Worm (Caenorhabditis elegans) whole organism, L2 larva: ENCODE data around the gene F07F6.8.
A peak's percentile ranks its signal among the peaks of the same experiment; 100 is the strongest.

Source experiments
- C34F6.9 ChIP-seq: fragments of 150-350 bp; optimal IDR thresholded peaks from 2 replicates; lab custom pipeline; 2014; ENCODE audit warnings: missing biosample characterization, missing genetic modification characterization
- F13H6.1 ChIP-seq: sonication (generic microtip); optimal IDR thresholded peaks from 2 replicates; lab custom pipeline; 2016; ENCODE audit warnings: missing genetic modification characterization, missing compliant biosample characterization
- R02D3.7 ChIP-seq: fragments of 150-350 bp; optimal IDR thresholded peaks from 2 replicates; lab custom pipeline; 2014; ENCODE audit warnings: missing biosample characterization, missing genetic modification characterization
- aly-2 ChIP-seq: fragments of 150-350 bp; optimal IDR thresholded peaks from 2 replicates; lab custom pipeline; 2014; ENCODE audit warnings: missing biosample characterization, missing genetic modification characterization
- ama-1 ChIP-seq: fragments of 150-350 bp; optimal IDR thresholded peaks from 2 replicates; lab custom pipeline; 2018; ENCODE audit warnings: inconsistent platforms
- blmp-1 ChIP-seq: sonication (generic microtip); optimal IDR thresholded peaks from 2 replicates; lab custom pipeline; 2017; ENCODE audit warnings: missing genetic modification characterization, mild to moderate bottlenecking, missing compliant biosample characterization, antibody characterized with exemption, moderate library complexity; ENCODE audit not compliant: insufficient read depth
- crh-2 ChIP-seq: sonication (generic microtip); optimal IDR thresholded peaks from 2 replicates; lab custom pipeline; 2017; ENCODE audit warnings: missing biosample characterization, missing genetic modification characterization
- dmd-4 ChIP-seq: sonication (generic microtip); optimal IDR thresholded peaks from 2 replicates; lab custom pipeline; 2017; ENCODE audit warnings: missing biosample characterization, missing genetic modification characterization
- elt-1 ChIP-seq: fragments of 150-350 bp; optimal IDR thresholded peaks from 2 replicates; lab custom pipeline; 2014; ENCODE audit warnings: missing biosample characterization, missing genetic modification characterization
- fos-1 ChIP-seq: fragments of 150-350 bp; optimal IDR thresholded peaks from 2 replicates; lab custom pipeline; 2014; ENCODE audit warnings: missing biosample characterization, missing genetic modification characterization
- lin-11 ChIP-seq: fragments of 150-350 bp; sonication (generic microtip); optimal IDR thresholded peaks from 2 replicates; lab custom pipeline; 2014; ENCODE audit warnings: missing biosample characterization, missing genetic modification characterization, inconsistent platforms, mixed read lengths
- lin-13 ChIP-seq: fragments of 150-350 bp; optimal IDR thresholded peaks from 2 replicates; lab custom pipeline; 2014; ENCODE audit warnings: missing biosample characterization, missing genetic modification reagents, missing genetic modification characterization
- lsy-2 ChIP-seq, 2 experiments: fragments of 150-350 bp in 1 of 2; sonication (generic microtip) in 1 of 2; optimal IDR thresholded peaks; 2 replicates each; lab custom pipeline; 2014 to 2017; ENCODE audit warnings: missing biosample characterization in 2 of 2, missing genetic modification characterization in 2 of 2
- mbf-1 ChIP-seq: sonication (generic microtip); optimal IDR thresholded peaks from 2 replicates; lab custom pipeline; 2017; ENCODE audit warnings: missing biosample characterization, missing genetic modification characterization
- mdl-1 ChIP-seq, 2 experiments: fragments of 150-350 bp in 1 of 2; sonication (generic microtip) in 1 of 2; optimal IDR thresholded peaks; 2 replicates each; lab custom pipeline; 2017; ENCODE audit warnings: missing biosample characterization in 2 of 2, missing genetic modification characterization in 2 of 2
- nhr-10 ChIP-seq: sonication (generic microtip); optimal IDR thresholded peaks from 2 replicates; lab custom pipeline; 2017; ENCODE audit warnings: missing biosample characterization, missing genetic modification characterization
- nhr-12 ChIP-seq: fragments of 150-350 bp; optimal IDR thresholded peaks from 2 replicates; lab custom pipeline; 2014; ENCODE audit warnings: missing biosample characterization, missing genetic modification characterization
- nhr-129 ChIP-seq: fragments of 150-350 bp; optimal IDR thresholded peaks from 2 replicates; lab custom pipeline; 2014; ENCODE audit warnings: missing biosample characterization, missing genetic modification characterization
- nhr-21 ChIP-seq: fragments of 150-350 bp; optimal IDR thresholded peaks from 2 replicates; lab custom pipeline; 2014; ENCODE audit warnings: missing biosample characterization, missing genetic modification characterization
- nhr-23 ChIP-seq: fragments of 150-350 bp; optimal IDR thresholded peaks from 2 replicates; lab custom pipeline; 2014; ENCODE audit warnings: missing biosample characterization, missing genetic modification reagents, missing genetic modification characterization
- nhr-237 ChIP-seq: fragments of 150-350 bp; optimal IDR thresholded peaks from 2 replicates; lab custom pipeline; 2014; ENCODE audit warnings: missing biosample characterization, missing genetic modification characterization
- nhr-6 ChIP-seq: fragments of 150-350 bp; optimal IDR thresholded peaks from 2 replicates; lab custom pipeline; 2014; ENCODE audit warnings: missing biosample characterization, missing genetic modification characterization
- peb-1 ChIP-seq: fragments of 150-350 bp; optimal IDR thresholded peaks from 2 replicates; lab custom pipeline; 2014; ENCODE audit warnings: missing biosample characterization, missing genetic modification characterization
- sem-4 ChIP-seq: fragments of 150-350 bp; optimal IDR thresholded peaks from 2 replicates; lab custom pipeline; 2014; ENCODE audit warnings: missing biosample characterization, missing genetic modification reagents, missing genetic modification characterization
- skn-1 ChIP-seq: sonication (generic microtip); optimal IDR thresholded peaks from 2 replicates; lab custom pipeline; 2017; ENCODE audit warnings: missing biosample characterization, missing genetic modification characterization
- sma-3 ChIP-seq: sonication (generic microtip); optimal IDR thresholded peaks from 2 replicates; lab custom pipeline; 2016; ENCODE audit warnings: missing genetic modification reagents, missing genetic modification characterization, missing compliant biosample characterization
- sma-9 ChIP-seq, 2 experiments: fragments of 150-350 bp in 1 of 2; sonication (generic microtip) in 1 of 2; optimal IDR thresholded peaks; 2 replicates each; lab custom pipeline; 2014 to 2016; ENCODE audit warnings: missing genetic modification characterization in 2 of 2, mild to moderate bottlenecking in 1 of 2, missing biosample characterization in 1 of 2, missing compliant biosample characterization in 1 of 2, missing genetic modification reagents in 1 of 2, moderate library complexity in 1 of 2
- snpc-4 ChIP-seq: fragments of 150-350 bp; optimal IDR thresholded peaks from 2 replicates; lab custom pipeline; 2014; ENCODE audit warnings: missing biosample characterization, missing genetic modification characterization
- unc-39 ChIP-seq: fragments of 150-350 bp; optimal IDR thresholded peaks from 2 replicates; lab custom pipeline; 2014; ENCODE audit warnings: missing biosample characterization, missing genetic modification characterization
- unc-55 ChIP-seq: fragments of 150-350 bp; sonication (generic microtip); optimal IDR thresholded peaks from 3 replicates; lab custom pipeline; 2014; ENCODE audit warnings: missing biosample characterization, missing genetic modification reagents, missing genetic modification characterization
- unc-62 ChIP-seq: fragments of 150-350 bp; optimal IDR thresholded peaks from 2 replicates; lab custom pipeline; 2014; ENCODE audit warnings: missing biosample characterization, missing genetic modification reagents, missing genetic modification characterization
- zag-1 ChIP-seq: fragments of 150-350 bp; optimal IDR thresholded peaks from 2 replicates; lab custom pipeline; 2014; ENCODE audit warnings: missing biosample characterization, missing genetic modification characterization
- ztf-11 ChIP-seq: sonication (generic microtip); optimal IDR thresholded peaks from 2 replicates; lab custom pipeline; 2017; ENCODE audit warnings: missing biosample characterization, missing genetic modification characterization

The F07F6.8 gene

DNA sequence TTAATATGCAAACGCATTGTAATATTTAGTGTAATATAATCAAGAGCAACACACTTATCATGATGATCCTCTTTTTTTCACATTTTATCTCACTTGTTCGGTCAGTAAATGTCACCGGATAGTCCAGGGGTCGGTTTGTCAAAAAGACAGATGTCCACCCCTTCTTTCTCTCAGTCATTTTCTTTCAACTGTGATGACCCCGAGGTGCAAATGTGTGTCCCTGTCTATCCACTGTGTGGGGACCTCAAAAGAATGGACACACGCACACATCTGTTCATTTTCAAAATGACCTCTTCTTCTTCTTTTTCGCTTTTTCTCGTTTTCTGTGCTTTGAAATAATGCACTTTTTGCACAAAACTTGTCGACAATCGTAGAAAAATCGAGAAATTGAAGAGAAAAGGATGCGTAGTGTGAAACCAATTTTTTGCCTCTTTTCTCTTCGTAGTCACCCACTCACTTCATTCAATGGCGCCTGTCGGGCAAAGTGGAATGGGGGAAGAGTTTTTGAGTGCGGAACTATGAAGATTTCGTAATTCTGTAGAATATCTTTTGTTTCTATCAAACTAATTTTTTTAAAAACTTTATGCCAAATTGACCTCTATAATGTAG lies 38.3 kb upstream of the F07F6.8 start:
- TF ChIP-seq R02D3.7 (tag; lab: Kevin White, UChicago) (no peak), elt-1 (no peak), skn-1 (tag; lab: Kevin White, UChicago) (no peak), nhr-12 (no peak), lsy-2 (tag; optimal IDR thresholded peaks at IDR 0.05; lab: Kevin White, UChicago) (peak in 1 of 2 experiments; percentile 46), F13H6.1 (tag; lab: Kevin White, UChicago) (peak; percentile 44), unc-55 (GFP tag; lab: Kevin White, UChicago) (peak; percentile 41), mbf-1 (no peak), lin-13 (GFP tag; lab: Kevin White, UChicago) (no peak), sma-9 (GFP tag; optimal IDR thresholded peaks at IDR 0.05; lab: Kevin White, UChicago) (no peak), sma-9 (tag; optimal IDR thresholded peaks at IDR 0.05; lab: Kevin White, UChicago) (no peak), ztf-11 (no peak), nhr-21 (no peak), lin-11 (tag; lab: Kevin White, UChicago) (no peak), C34F6.9 (tag; lab: Kevin White, UChicago) (peak; percentile 23), zag-1 (peak; percentile 32), sem-4 (tag; lab: Kevin White, UChicago) (peak; percentile 49), dmd-4 (tag; lab: Kevin White, UChicago) (no peak), nhr-129 (peak; percentile 43), aly-2 (tag; lab: Kevin White, UChicago) (no peak), mdl-1 (tag; optimal IDR thresholded peaks at IDR 0.05; lab: Kevin White, UChicago) (no peak), unc-39 (tag; lab: Kevin White, UChicago) (no peak), peb-1 (tag; lab: Kevin White, UChicago) (no peak)

DNA sequence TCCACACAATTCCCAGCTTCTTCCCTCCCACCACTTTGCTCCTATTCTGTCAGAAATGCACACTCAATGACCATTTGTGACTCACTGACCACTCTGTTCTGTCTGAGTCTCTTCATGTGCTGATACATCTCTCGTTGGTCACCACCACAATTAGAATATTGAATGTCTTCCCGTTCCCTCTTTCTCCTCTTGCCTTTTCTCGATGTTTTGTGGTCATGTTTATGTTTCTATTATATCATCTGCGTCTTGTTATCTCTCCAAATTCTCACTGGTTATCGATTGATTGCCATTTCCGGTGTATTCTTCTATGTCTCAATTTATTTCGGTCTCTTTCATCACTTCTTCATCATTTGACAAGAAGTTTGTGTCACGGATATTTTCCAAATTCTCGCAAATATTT lies 35.4 kb upstream of the F07F6.8 start:
- TF ChIP-seq unc-62 (GFP tag; lab: Kevin White, UChicago) (no peak), F13H6.1 (tag; lab: Kevin White, UChicago) (peak; percentile 46), fos-1 (peak; percentile 44)

DNA sequence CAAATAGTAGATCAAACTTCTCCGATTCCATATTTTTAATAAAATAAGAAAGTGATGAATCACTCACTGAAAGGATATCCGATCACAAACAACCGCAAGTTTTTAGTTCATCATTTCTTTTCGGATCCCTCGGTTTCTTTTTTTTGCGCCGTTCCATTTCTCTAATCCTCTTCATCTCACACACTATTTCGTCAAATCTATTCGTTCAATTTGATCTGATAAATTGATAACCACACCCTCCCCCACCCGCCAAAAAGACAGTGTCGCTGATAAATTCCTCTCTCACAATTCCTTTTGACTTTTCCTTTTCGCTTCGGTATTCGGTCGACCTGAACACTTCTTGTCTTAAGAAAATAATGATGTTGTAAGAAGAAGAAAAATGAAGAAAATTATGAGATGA lies 34.0 kb upstream of the F07F6.8 start:
- no peak for TF ChIP-seq mbf-1
- peak; percentile 43 for TF ChIP-seq fos-1
- TF ChIP-seq blmp-1 (tag; lab: Kevin White, UChicago): peak; percentile 60
- no peak for TF ChIP-seq aly-2 (tag; lab: Kevin White, UChicago)
- no peak for TF ChIP-seq crh-2 (tag; lab: Kevin White, UChicago)
- no peak for TF ChIP-seq ama-1 (lab: Kevin White, UChicago)
- no peak for TF ChIP-seq elt-1
- TF ChIP-seq peb-1 (tag; lab: Kevin White, UChicago): no peak
- TF ChIP-seq snpc-4 (tag; lab: Kevin White, UChicago): no peak
- peak; percentile 9 for TF ChIP-seq sma-9 (GFP tag; optimal IDR thresholded peaks at IDR 0.05; lab: Kevin White, UChicago)
- TF ChIP-seq sma-9 (tag; optimal IDR thresholded peaks at IDR 0.05; lab: Kevin White, UChicago): no peak
- peak; percentile 68 for TF ChIP-seq sma-3
- no peak for TF ChIP-seq unc-55 (GFP tag; lab: Kevin White, UChicago)

DNA sequence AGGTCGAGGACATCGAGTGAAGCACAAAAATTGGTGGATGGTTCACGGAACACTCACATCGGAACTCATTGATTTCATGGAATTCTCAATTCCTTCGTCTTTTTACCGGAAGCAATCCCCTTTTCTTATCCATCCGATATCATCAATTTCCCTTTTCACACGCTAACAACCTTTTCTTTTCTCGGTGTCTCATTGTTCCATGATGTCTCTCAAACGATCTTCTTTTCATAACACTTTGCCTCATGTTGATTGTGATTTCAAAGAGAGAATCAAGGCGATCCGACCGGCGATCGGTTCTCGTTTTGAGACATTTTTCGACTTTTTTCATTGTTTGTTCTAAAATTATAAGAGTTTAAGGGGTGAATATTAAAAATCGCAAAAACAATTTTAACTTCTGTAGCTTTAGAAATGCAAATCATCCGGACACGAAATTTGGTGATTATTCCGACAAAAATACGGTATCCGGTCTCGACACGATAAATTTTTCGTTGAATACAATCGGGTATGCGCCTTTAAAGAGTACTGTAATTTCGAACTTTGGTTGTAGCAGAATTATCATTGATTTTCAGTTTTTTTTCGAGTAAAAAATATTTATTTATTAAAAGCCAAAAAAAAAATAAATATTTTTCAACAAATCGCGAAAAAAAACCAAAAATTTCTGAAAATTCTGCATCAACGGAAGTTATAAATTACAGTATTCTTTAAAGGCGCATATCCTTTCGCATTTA lies 33.3 kb upstream of the F07F6.8 start:
- TF ChIP-seq mdl-1 (tag; optimal IDR thresholded peaks at IDR 0.05; lab: Kevin White, UChicago) (no peak), unc-62 (GFP tag; lab: Kevin White, UChicago) (no peak), sem-4 (tag; lab: Kevin White, UChicago) (no peak), peb-1 (tag; lab: Kevin White, UChicago) (no peak), blmp-1 (tag; lab: Kevin White, UChicago) (peak; percentile 54), elt-1 (no peak), nhr-10 (tag; lab: Kevin White, UChicago) (no peak), fos-1 (peak; percentile 34), nhr-6 (tag; lab: Kevin White, UChicago) (no peak), nhr-237 (no peak), nhr-12 (no peak), ztf-11 (no peak), nhr-23 (tag; lab: Kevin White, UChicago) (no peak)
- TF ChIP-seq, all 48 proteins: peak for 2
